Worm (Caenorhabditis elegans): ENCODE results near the gene cbd-1.

The cbd-1 gene

DNA sequence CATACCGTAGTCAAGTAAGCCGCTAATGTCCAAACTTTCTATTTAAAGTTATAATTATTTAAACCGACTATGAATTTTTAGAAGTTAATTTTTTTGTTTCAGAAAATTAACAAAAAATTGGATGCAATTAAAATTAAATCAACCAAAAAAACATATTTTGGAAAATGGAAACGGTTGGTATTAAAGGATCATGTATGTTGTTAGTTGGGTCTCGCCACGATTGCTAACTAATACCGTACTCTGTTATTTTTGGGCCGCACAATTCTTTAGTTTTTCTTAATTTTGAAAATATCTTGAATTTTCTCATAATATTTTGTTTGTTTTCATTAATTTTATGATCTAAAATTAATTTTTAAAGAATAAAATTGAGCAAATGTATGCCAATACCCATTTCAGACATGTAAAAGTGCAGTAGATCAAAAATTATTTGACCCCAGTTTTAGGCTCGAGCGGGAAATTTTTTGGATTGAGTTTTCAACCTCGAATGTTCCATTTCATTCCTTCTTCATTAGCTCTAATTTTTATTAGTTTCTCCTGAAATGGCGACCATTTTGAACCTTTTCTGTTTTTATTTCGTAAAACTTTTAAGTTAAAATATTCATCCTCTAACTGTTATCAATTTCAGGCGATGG, at the start of gene cbd-1:
Gene cbd-1, plus strand, starts transcription at position 626 of the 632 bp plus-strand sequence.
- TF ChIP-seq tra-4 (tag; optimal IDR thresholded peaks at IDR 0.05): no peak

DNA sequence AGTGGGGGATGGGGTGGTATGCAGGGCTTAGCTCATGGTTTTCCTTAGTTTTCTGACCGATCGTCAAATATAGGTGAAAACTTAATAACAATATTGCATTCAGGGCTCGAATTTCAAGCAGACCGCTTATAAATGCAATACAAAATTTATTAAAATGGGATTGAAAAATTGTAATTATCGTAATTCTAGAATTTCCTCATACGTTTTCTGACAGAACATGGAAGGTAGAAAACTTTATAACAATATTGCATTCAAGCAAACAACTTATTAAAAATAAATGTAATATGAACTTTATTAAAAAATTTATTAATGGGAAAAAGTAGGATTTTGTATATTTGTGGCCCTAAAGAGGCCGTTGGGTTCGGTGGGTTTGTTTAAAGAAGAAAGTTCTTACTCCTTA, 49.1 kb upstream of the cbd-1 start:
- TF ChIP-seq hmbx-1 (tag; optimal IDR thresholded peaks at IDR 0.05) (no peak), pes-1 (GFP tag; IDR thresholded peaks at IDR 0.05) (peak; percentile 42; the same call in 1 of the 2 replicates)

DNA sequence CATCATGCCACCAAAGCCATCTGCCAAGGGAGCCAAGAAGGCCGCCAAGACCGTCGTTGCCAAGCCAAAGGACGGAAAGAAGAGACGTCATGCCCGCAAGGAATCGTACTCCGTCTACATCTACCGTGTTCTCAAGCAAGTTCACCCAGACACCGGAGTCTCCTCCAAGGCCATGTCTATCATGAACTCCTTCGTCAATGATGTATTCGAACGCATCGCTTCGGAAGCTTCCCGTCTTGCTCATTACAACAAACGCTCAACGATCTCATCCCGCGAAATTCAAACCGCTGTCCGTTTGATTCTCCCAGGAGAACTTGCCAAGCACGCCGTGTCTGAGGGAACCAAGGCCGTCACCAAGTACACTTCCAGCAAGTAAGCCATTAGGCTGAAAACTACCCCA, 48.0 kb upstream of the cbd-1 start, which contains the start of gene his-48:
Gene his-48, plus strand, starts transcription at position 5 of the 400 bp plus-strand sequence.
- peak; percentile 11; the same call in 1 of the 2 replicates for TF ChIP-seq flt-1 (GFP tag; IDR thresholded peaks at IDR 0.05)

DNA sequence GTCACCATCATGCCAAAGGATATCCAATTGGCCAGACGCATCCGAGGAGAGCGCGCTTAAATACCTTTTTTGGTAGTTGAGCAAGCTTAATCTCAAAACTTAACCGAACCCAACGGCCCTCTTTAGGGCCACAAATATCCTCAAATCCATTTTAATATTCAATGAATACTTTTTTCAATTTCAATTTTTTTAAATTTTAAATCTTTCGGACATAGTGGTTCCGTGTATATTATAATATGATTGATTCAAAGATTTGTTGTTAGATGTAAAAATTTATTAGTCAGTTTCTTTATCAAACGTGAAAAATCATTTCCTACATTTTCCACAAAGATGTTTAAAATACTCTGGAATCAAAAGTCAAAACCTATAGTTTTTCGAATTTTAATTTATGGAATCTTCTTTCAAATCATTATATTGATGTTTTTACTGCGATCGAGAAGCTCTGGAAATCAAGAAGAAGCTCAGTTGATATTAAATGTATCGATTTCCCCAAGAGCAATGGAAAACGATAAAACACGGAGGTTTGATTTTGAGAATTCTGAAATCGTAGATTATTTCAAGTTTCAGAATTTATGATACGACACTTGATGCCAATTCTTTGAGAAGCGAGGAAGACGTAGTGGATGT, 45.7 kb upstream of the cbd-1 start, which contains the start of gene B0035.21:
Gene B0035.21, plus strand, starts transcription at position 322 of the 627 bp plus-strand sequence.
- no peak for TF ChIP-seq hmbx-1 (tag; optimal IDR thresholded peaks at IDR 0.05)
- no peak for TF ChIP-seq B0310.2 (tag; optimal IDR thresholded peaks at IDR 0.05)
- no peak for TF ChIP-seq pes-1 (GFP tag; IDR thresholded peaks at IDR 0.05)
- TF ChIP-seq hnd-1 (tag; optimal IDR thresholded peaks at IDR 0.05): no peak
- TF ChIP-seq ceh-36 (tag; optimal IDR thresholded peaks at IDR 0.05): no peak
- TF ChIP-seq hmg-4 (GFP tag; optimal IDR thresholded peaks at IDR 0.05): no peak
- TF ChIP-seq flt-1 (GFP tag; IDR thresholded peaks at IDR 0.05): no peak
- TF ChIP-seq aly-1 (tag; optimal IDR thresholded peaks at IDR 0.05): no peak

DNA sequence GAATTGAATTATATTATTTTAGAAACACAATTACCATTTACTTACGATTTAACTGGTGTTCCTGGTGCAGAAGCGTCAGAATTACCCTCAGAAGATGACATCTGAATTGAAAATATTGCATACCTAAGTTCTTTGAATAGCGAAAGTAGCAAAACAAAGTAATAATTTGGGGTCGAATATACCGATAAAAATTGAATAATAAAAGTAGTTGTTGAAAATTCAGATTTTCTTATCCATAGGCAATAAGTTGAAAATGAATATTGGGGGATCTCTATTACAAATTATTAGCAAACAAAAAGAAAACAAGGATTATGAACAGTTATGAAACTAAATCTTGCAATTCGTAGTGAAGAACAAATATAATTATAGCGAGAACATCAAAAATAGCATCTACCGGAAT, 43.5 kb upstream of the cbd-1 start, which contains the start of gene leo-1:
Gene leo-1, minus strand, starts transcription at position 101 of the 400 bp plus-strand sequence.
- TF ChIP-seq ets-7 (tag; optimal IDR thresholded peaks at IDR 0.05): no peak
- TF ChIP-seq ama-1 (optimal IDR thresholded peaks at IDR 0.05): no peak
- TF ChIP-seq scrt-1 (GFP tag; IDR thresholded peaks at IDR 0.05): no peak
- TF ChIP-seq tbx-11 (GFP tag; IDR thresholded peaks at IDR 0.05): no peak
- TF ChIP-seq hnd-1 (tag; optimal IDR thresholded peaks at IDR 0.05): no peak
- no peak for TF ChIP-seq hmbx-1 (tag; optimal IDR thresholded peaks at IDR 0.05)
- no peak for TF ChIP-seq sea-1 (GFP tag; conservative IDR thresholded peaks at IDR 0.05)
- TF ChIP-seq tbx-37 (GFP tag; conservative IDR thresholded peaks at IDR 0.05): no peak
- no peak for TF ChIP-seq pes-1 (GFP tag; IDR thresholded peaks at IDR 0.05)
- no peak for TF ChIP-seq ceh-36 (tag; optimal IDR thresholded peaks at IDR 0.05)
- TF ChIP-seq B0310.2 (tag; optimal IDR thresholded peaks at IDR 0.05): no peak

DNA sequence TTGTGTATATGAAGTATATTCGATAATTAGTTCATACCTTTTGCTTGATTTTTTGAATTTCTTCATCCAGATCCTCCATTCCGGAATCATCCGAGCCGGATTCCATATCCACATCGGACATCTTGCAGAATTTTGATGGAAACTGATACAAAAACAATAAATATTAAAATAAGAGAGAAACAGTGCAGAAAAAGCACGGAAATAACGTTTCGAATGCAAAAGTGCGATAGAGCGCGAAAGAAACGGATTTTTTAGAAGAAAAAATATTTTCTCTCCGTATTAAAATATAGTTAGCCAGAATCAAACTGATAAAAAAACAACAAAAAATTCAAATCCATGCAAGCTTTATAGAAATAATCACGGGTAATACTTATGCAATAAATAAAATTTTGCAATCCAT, 40.0 kb upstream of the cbd-1 start, which contains the start of gene sart-3:
Gene sart-3, minus strand, starts transcription at position 219 of the 400 bp plus-strand sequence.
- no peak for TF ChIP-seq hmbx-1 (tag; optimal IDR thresholded peaks at IDR 0.05)
- TF ChIP-seq tbx-37 (GFP tag; conservative IDR thresholded peaks at IDR 0.05): no peak
- no peak for TF ChIP-seq F13C5.2 (tag; optimal IDR thresholded peaks at IDR 0.05)
- TF ChIP-seq tra-4 (tag; optimal IDR thresholded peaks at IDR 0.05): no peak
- TF ChIP-seq hnd-1 (tag; optimal IDR thresholded peaks at IDR 0.05): no peak
- TF ChIP-seq ama-1 (optimal IDR thresholded peaks at IDR 0.05): no peak
- TF ChIP-seq aly-1 (tag; optimal IDR thresholded peaks at IDR 0.05): no peak
- TF ChIP-seq pes-1 (GFP tag; IDR thresholded peaks at IDR 0.05): no peak
- no peak for TF ChIP-seq ets-7 (tag; optimal IDR thresholded peaks at IDR 0.05)
- TF ChIP-seq B0310.2 (tag; optimal IDR thresholded peaks at IDR 0.05): no peak
- no peak for TF ChIP-seq ceh-36 (tag; optimal IDR thresholded peaks at IDR 0.05)
- TF ChIP-seq sea-1 (GFP tag; conservative IDR thresholded peaks at IDR 0.05): no peak
- TF ChIP-seq flt-1 (GFP tag; IDR thresholded peaks at IDR 0.05): no peak
- TF ChIP-seq tbx-11 (GFP tag; IDR thresholded peaks at IDR 0.05): no peak
- no peak for TF ChIP-seq hmg-4 (GFP tag; optimal IDR thresholded peaks at IDR 0.05)
- TF ChIP-seq scrt-1 (GFP tag; IDR thresholded peaks at IDR 0.05): no peak

DNA sequence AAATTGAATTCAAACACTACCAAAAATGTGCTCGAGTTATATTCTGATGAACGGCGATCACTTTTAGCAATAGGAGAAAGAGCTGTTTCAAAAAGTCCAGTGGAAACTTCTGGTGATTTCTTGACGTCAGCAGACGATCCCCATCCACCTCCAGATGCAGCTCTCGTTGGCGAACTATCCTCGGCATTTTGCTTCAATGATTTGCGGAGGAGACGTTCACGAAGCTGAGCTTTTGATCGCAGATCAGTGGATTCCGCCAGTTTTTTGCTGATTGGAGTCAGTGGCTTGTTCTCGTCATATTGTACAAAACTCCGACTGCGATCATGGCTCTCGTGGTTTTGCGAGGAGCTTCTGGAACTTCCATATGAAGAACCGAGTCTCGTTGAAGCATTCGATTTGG, 36.6 kb upstream of the cbd-1 start:
- TF ChIP-seq hnd-1 (tag; optimal IDR thresholded peaks at IDR 0.05) (no peak), tbx-37 (GFP tag; conservative IDR thresholded peaks at IDR 0.05) (no peak), aly-1 (tag; optimal IDR thresholded peaks at IDR 0.05) (no peak), scrt-1 (GFP tag; IDR thresholded peaks at IDR 0.05) (no peak), hmg-4 (GFP tag; optimal IDR thresholded peaks at IDR 0.05) (no peak), pes-1 (GFP tag; IDR thresholded peaks at IDR 0.05) (no peak), flt-1 (GFP tag; IDR thresholded peaks at IDR 0.05) (no peak), ceh-13 (GFP tag; optimal IDR thresholded peaks at IDR 0.05) (no peak), F13C5.2 (tag; optimal IDR thresholded peaks at IDR 0.05) (no peak), tbx-11 (GFP tag; IDR thresholded peaks at IDR 0.05) (no peak), hmbx-1 (tag; optimal IDR thresholded peaks at IDR 0.05) (no peak), sea-1 (GFP tag; conservative IDR thresholded peaks at IDR 0.05) (no peak), ets-7 (tag; optimal IDR thresholded peaks at IDR 0.05) (no peak), tra-4 (tag; optimal IDR thresholded peaks at IDR 0.05) (no peak), B0310.2 (tag; optimal IDR thresholded peaks at IDR 0.05) (no peak), ceh-36 (tag; optimal IDR thresholded peaks at IDR 0.05) (no peak), ama-1 (optimal IDR thresholded peaks at IDR 0.05) (no peak)

DNA sequence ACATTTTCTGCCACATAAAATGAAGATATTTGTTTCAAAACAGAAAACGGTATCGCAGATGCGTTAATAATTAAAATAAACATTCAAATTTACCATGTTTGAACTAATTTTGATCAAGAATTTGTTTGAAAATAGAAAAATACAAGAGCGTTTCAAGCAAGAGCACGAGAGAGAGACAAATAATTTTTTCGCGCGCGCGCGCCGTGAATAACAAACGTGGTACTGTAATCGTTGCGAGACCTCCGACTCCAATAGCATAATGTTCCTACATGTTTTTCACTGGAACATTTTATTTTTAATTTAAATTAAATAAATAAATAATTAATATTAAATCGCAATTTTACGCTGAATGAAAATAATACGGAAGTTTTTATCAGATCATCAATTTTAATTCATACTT, 35.8 kb upstream of the cbd-1 start, which contains the start of gene F54E12.2:
Gene F54E12.2, minus strand, starts transcription at position 164 of the 400 bp plus-strand sequence.
- TF ChIP-seq pes-1 (GFP tag; IDR thresholded peaks at IDR 0.05): no peak
- TF ChIP-seq tbx-37 (GFP tag; conservative IDR thresholded peaks at IDR 0.05): no peak
- no peak for TF ChIP-seq B0310.2 (tag; optimal IDR thresholded peaks at IDR 0.05)
- TF ChIP-seq ets-7 (tag; optimal IDR thresholded peaks at IDR 0.05): no peak
- TF ChIP-seq ama-1 (optimal IDR thresholded peaks at IDR 0.05): no peak
- TF ChIP-seq F13C5.2 (tag; optimal IDR thresholded peaks at IDR 0.05): no peak
- TF ChIP-seq scrt-1 (GFP tag; IDR thresholded peaks at IDR 0.05): no peak
- TF ChIP-seq tra-4 (tag; optimal IDR thresholded peaks at IDR 0.05): no peak
- no peak for TF ChIP-seq hnd-1 (tag; optimal IDR thresholded peaks at IDR 0.05)
- TF ChIP-seq ceh-13 (GFP tag; optimal IDR thresholded peaks at IDR 0.05): no peak
